Fruit fly (Drosophila melanogaster) whole organism, pupa: ENCODE data around the gene Taf10.
A peak's percentile ranks its signal among the peaks of the same experiment; 100 is the strongest.

Source experiments
- CG10348 ChIP-seq: fragments of 200-800 bp; sonication (Bioruptor generic); IDR thresholded peaks from 2 replicates; pipeline ENCODE4 v1.3.6; 2022; ENCODE audit warnings: missing biosample characterization, missing genetic modification characterization
- CG12605 ChIP-seq: fragments of 200-800 bp; sonication (Bioruptor generic); IDR thresholded peaks from 2 replicates; pipeline ENCODE4 v1.3.6; 2022; ENCODE audit warnings: missing biosample characterization, missing genetic modification characterization
- CG13204 ChIP-seq: fragments of 200-800 bp; sonication (Bioruptor generic); optimal IDR thresholded peaks from 2 replicates; lab custom pipeline; 2018; ENCODE audit warnings: missing biosample characterization, mild to moderate bottlenecking, missing genetic modification characterization, moderate library complexity
- CG14655 ChIP-seq: fragments of 200-800 bp; sonication (Bioruptor generic); optimal IDR thresholded peaks from 3 replicates; lab custom pipeline; 2017; ENCODE audit warnings: mild to moderate bottlenecking, missing biosample characterization, missing genetic modification reagents, missing genetic modification characterization
- CG15710 ChIP-seq: fragments of 200-800 bp; sonication (Bioruptor generic); optimal IDR thresholded peaks from 2 replicates; lab custom pipeline; 2018; ENCODE audit warnings: missing biosample characterization, mild to moderate bottlenecking, missing genetic modification characterization, moderate library complexity
- CG17806 ChIP-seq: fragments of 200-800 bp; sonication (Bioruptor generic); optimal IDR thresholded peaks from 2 replicates; lab custom pipeline; 2018; ENCODE audit warnings: missing biosample characterization, mild to moderate bottlenecking, missing genetic modification characterization, moderate library complexity
- CG32121 ChIP-seq: fragments of 200-800 bp; sonication (Bioruptor generic); IDR thresholded peaks from 2 replicates; pipeline ENCODE4 v1.3.6; 2022; ENCODE audit warnings: missing biosample characterization, missing genetic modification characterization
- CG34367 ChIP-seq: fragments of 200-800 bp; sonication (Bioruptor generic); optimal IDR thresholded peaks from 2 replicates; lab custom pipeline; 2018; ENCODE audit warnings: missing biosample characterization, mild to moderate bottlenecking, missing genetic modification characterization
- CG4496 ChIP-seq: fragments of 200-800 bp; sonication (Bioruptor generic); IDR thresholded peaks from 3 replicates; pipeline ENCODE4 v1.3.6; 2022; ENCODE audit warnings: missing biosample characterization, missing genetic modification characterization
- CG8159 ChIP-seq: fragments of 200-800 bp; sonication (Bioruptor generic); optimal IDR thresholded peaks from 3 replicates; lab custom pipeline; 2018; ENCODE audit warnings: missing biosample characterization, mild to moderate bottlenecking, missing genetic modification characterization, moderate library complexity
- CG8301 ChIP-seq: fragments of 200-800 bp; sonication (Bioruptor generic); optimal IDR thresholded peaks from 2 replicates; lab custom pipeline; 2018; ENCODE audit warnings: missing biosample characterization, mild to moderate bottlenecking, missing genetic modification characterization
- CG9948 ChIP-seq: fragments of 200-800 bp; sonication (Bioruptor generic); optimal IDR thresholded peaks from 2 replicates; lab custom pipeline; 2018; ENCODE audit warnings: missing biosample characterization, mild to moderate bottlenecking, missing genetic modification characterization, moderate library complexity
- D1 ChIP-seq: fragments of 200-800 bp; sonication (Bioruptor generic); optimal IDR thresholded peaks from 2 replicates; lab custom pipeline; 2018; ENCODE audit warnings: missing biosample characterization, mild to moderate bottlenecking, missing genetic modification characterization, moderate library complexity
- EcR ChIP-seq: fragments of 200-800 bp; sonication (Bioruptor generic); optimal IDR thresholded peaks from 3 replicates; lab custom pipeline; 2019; ENCODE audit warnings: missing biosample characterization, missing genetic modification characterization, mild to moderate bottlenecking, moderate library complexity, missing genetic modification reagents
- Ets98B ChIP-seq: fragments of 200-800 bp; sonication (Bioruptor generic); IDR thresholded peaks from 2 replicates; pipeline ENCODE4 v1.3.6; 2022; ENCODE audit warnings: missing biosample characterization, missing genetic modification characterization
- Pif1A ChIP-seq: fragments of 200-800 bp; sonication (Bioruptor generic); optimal IDR thresholded peaks from 3 replicates; lab custom pipeline; 2016; ENCODE audit warnings: missing biosample characterization, missing genetic modification characterization
- Pif1B ChIP-seq: fragments of 200-800 bp; sonication (Bioruptor generic); optimal IDR thresholded peaks from 3 replicates; lab custom pipeline; 2016; ENCODE audit warnings: missing biosample characterization, missing genetic modification characterization
- Snoo ChIP-seq: fragments of 200-800 bp; sonication (Bioruptor generic); optimal IDR thresholded peaks from 3 replicates; lab custom pipeline; 2017; ENCODE audit warnings: missing biosample characterization, mild to moderate bottlenecking, missing genetic modification characterization, inconsistent platforms
- fd96Ca ChIP-seq: fragments of 200-800 bp; sonication (Bioruptor generic); IDR thresholded peaks from 3 replicates; pipeline ENCODE4 v1.3.6; 2022; ENCODE audit warnings: missing biosample characterization, missing genetic modification characterization
- gl ChIP-seq: fragments of 200-800 bp; sonication (Bioruptor generic); optimal IDR thresholded peaks from 2 replicates; lab custom pipeline; 2018; ENCODE audit warnings: missing biosample characterization, mild to moderate bottlenecking, missing genetic modification characterization
- rn ChIP-seq: fragments of 200-800 bp; sonication (Bioruptor generic); IDR thresholded peaks from 2 replicates; pipeline ENCODE4 v1.3.6; 2022; ENCODE audit warnings: missing biosample characterization, missing genetic modification characterization

Taf10 gene

DNA sequence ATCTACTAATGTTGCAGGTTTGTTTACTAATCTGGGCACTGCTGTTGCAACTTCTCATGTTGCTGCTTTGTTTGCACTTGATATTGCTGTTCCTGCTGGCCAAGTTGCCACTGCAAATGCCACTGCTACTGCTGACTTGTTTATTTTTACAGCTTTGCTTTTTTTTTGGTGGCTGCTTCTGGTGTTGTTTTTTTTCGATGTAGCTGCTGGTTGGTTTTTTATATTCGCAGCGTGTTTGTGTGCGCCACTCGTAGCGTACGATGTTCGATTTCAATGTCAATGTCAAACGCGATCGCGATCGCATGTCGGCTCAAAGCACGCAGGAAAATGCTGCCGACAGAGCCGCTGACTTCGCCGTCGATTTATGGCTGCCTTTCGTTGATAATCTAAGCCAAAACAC lies 39.9 kb upstream of the Taf10 start:
- TF ChIP-seq EcR (GFP tag; lab: Kevin White, UChicago) = no peak
- TF ChIP-seq D1 (tag; lab: Kevin White, UChicago) = no peak
- peak; percentile 43; the same call in 1 of the 2 replicates for TF ChIP-seq CG12605
- no peak for TF ChIP-seq CG8301 (tag; lab: Kevin White, UChicago)
- no peak for TF ChIP-seq gl (tag; lab: Kevin White, UChicago)
- TF ChIP-seq CG15710 (tag; lab: Kevin White, UChicago) = peak; percentile 8
- TF ChIP-seq CG8159 (tag; lab: Kevin White, UChicago) = no peak
- no peak for TF ChIP-seq CG10348
- TF ChIP-seq CG13204 (GFP tag; lab: Kevin White, UChicago) = peak; percentile 27
- TF ChIP-seq rn = no peak

dm6 chr2L:2728577-2728976 lies 39.1 kb upstream of the Taf10 start:
- TF ChIP-seq CG14655 (GFP tag; lab: Kevin White, UChicago) (peak; percentile 12), CG4496 (GFP tag; lab: Robert Waterston, UW) (0 out of 3 replicates have a peak, but pooled peaks have one; percentile 30), gl (tag; lab: Kevin White, UChicago) (no peak), CG32121 (no peak), CG8301 (tag; lab: Kevin White, UChicago) (peak; percentile 3)
- TF ChIP-seq, all 21 proteins: peak for 3

DNA sequence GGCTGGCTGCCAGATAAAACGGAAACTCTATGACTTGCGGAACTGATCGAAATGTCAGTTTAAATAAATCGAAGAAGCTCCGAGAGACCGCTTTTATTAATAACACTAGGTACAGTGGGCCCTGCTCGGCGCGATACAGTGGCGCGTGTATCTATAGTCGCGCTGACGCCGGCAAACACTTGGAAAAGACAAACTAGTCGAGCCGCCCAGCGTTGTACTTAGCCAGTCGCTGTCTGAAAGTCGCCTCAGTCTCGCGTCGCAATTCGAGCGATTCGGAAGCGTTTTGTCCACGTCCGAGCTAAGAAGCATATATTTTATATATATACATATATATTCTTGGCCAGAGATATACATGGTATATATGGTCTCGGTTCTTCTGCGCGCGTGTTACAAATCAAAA lies 37.8 kb upstream of the Taf10 start:
- TF ChIP-seq Pif1B (GFP tag; lab: Kevin White, UChicago) (peak; percentile 5), CG8301 (tag; lab: Kevin White, UChicago) (peak; percentile 8), CG13204 (GFP tag; lab: Kevin White, UChicago) (no peak), CG14655 (GFP tag; lab: Kevin White, UChicago) (peak; percentile 58), rn (no peak), CG15710 (tag; lab: Kevin White, UChicago) (no peak), fd96Ca (GFP tag; lab: Robert Waterston, UW) (peak; percentile 37; the same call in 1 of the 3 replicates), gl (tag; lab: Kevin White, UChicago) (no peak), D1 (tag; lab: Kevin White, UChicago) (no peak), Ets98B (GFP tag; lab: Robert Waterston, UW) (peak; percentile 71), CG9948 (tag; lab: Kevin White, UChicago) (no peak), CG34367 (tag; lab: Kevin White, UChicago) (no peak), Snoo (tag; lab: Kevin White, UChicago) (no peak), Pif1A (peak; percentile 15), CG10348 (no peak), CG17806 (tag; lab: Kevin White, UChicago) (peak; percentile 4), EcR (GFP tag; lab: Kevin White, UChicago) (no peak), CG4496 (GFP tag; lab: Robert Waterston, UW) (peak; percentile 63), CG8159 (tag; lab: Kevin White, UChicago) (no peak), CG32121 (peak; percentile 57), CG12605 (no peak)

dm6 chr2L:2730756-2731155 lies 36.9 kb upstream of the Taf10 start:
- TF ChIP-seq CG32121 (no peak), rn (no peak)

DNA sequence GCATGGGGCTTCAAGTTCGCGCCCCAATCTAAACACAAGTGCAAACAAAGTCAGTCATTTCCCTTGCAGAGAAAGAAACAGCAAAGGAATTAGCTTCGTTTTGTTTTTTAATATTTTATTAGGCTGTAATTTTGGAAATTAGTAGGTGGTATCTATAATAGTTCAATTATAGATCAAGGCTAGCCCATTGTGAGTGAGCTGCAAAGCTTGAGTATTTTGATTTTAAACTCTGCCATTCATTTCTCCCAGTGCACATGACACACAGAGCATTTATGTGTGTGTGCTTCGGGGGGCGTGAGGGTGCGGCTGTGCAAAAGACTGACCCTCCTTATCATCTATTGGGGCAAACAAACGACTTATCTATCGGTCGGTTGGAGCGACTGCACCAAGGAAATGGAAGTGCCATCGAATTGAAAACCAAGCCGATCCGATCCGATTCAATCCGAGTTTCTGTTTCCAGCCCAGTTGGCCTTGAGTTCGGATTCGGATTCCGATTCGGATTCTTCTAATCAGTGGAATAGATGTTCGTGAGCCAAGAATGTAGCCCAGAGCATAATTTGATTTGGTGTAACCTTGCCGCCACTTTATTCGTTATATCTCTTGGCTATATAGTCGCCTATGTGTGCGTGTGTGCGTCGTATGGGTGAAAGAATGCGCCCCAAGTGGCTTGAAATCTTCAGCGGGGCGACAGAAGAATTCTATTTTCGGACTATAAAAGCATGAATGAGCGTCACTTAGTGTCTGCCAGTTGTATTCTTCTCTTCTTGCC lies 36.1 kb upstream of the Taf10 start:
- TF ChIP-seq CG13204 (GFP tag; lab: Kevin White, UChicago) (no peak), rn (no peak), CG9948 (tag; lab: Kevin White, UChicago) (no peak), fd96Ca (GFP tag; lab: Robert Waterston, UW) (peak; percentile 73; the same call in 2 of the 3 replicates), EcR (GFP tag; lab: Kevin White, UChicago) (no peak), D1 (tag; lab: Kevin White, UChicago) (no peak), CG12605 (0 out of 2 replicates have a peak, but pooled peaks have one; percentile 9), CG17806 (tag; lab: Kevin White, UChicago) (peak; percentile 13), Pif1A (peak; percentile 22), CG15710 (tag; lab: Kevin White, UChicago) (no peak), CG32121 (peak; percentile 50; the same call in 1 of the 2 replicates), Ets98B (GFP tag; lab: Robert Waterston, UW) (peak; percentile 77), CG4496 (GFP tag; lab: Robert Waterston, UW) (peak; percentile 68; the same call in 2 of the 3 replicates), CG14655 (GFP tag; lab: Kevin White, UChicago) (peak; percentile 58), CG8301 (tag; lab: Kevin White, UChicago) (peak; percentile 55)

- TF ChIP-seq CG13204 (GFP tag; lab: Kevin White, UChicago) (no peak), CG15710 (tag; lab: Kevin White, UChicago) (no peak), EcR (GFP tag; lab: Kevin White, UChicago) (no peak), rn (no peak), Snoo (tag; lab: Kevin White, UChicago) (no peak), CG32121 (no peak), CG12605 (no peak), Ets98B (GFP tag; lab: Robert Waterston, UW) (no peak), CG17806 (tag; lab: Kevin White, UChicago) (no peak), CG10348 (no peak), fd96Ca (GFP tag; lab: Robert Waterston, UW) (no peak), Pif1B (GFP tag; lab: Kevin White, UChicago) (no peak)
- TF ChIP-seq, all 21 proteins: peak for 0
Observed at dm6 chr2L:2732139-2732830, 35.4 kb upstream of the Taf10 start.
